Worm (Caenorhabditis elegans): ENCODE data around the gene snt-7.

- TF ChIP-seq ceh-82 (tag; optimal IDR thresholded peaks at IDR 0.05): no peak
- no peak for TF ChIP-seq aly-2 (tag; optimal IDR thresholded peaks at IDR 0.05)
- no peak for TF ChIP-seq efl-3 (GFP tag; optimal IDR thresholded peaks at IDR 0.05)
- no peak for TF ChIP-seq dpl-1 (GFP tag; optimal IDR thresholded peaks at IDR 0.05)
- no peak for TF ChIP-seq irx-1 (tag; optimal IDR thresholded peaks at IDR 0.05)
Measured at ce11 chrX:15148389-15148788, 50.6 kb downstream of the snt-7 start.

All from whole organism, L1 larva.